Worm (Caenorhabditis elegans) whole organism, L2 larva: ENCODE measurements around the gene pak-2.

Experiments
- F13H6.1 ChIP-seq: sonication (generic microtip); optimal IDR thresholded peaks from 2 replicates; lab custom pipeline; 2016; ENCODE audit warnings: missing genetic modification characterization, missing compliant biosample characterization
- R02D3.7 ChIP-seq: fragments of 150-350 bp; optimal IDR thresholded peaks from 2 replicates; lab custom pipeline; 2014; ENCODE audit warnings: missing biosample characterization, missing genetic modification characterization
- ZK546.5 ChIP-seq: sonication (generic microtip); optimal IDR thresholded peaks from 2 replicates; lab custom pipeline; 2017; ENCODE audit warnings: missing biosample characterization, missing genetic modification characterization
- alr-1 ChIP-seq: fragments of 150-350 bp; optimal IDR thresholded peaks from 2 replicates; lab custom pipeline; 2014; ENCODE audit warnings: missing biosample characterization, missing genetic modification characterization
- aly-2 ChIP-seq: fragments of 150-350 bp; optimal IDR thresholded peaks from 2 replicates; lab custom pipeline; 2014; ENCODE audit warnings: missing biosample characterization, missing genetic modification characterization
- ama-1 ChIP-seq: fragments of 150-350 bp; optimal IDR thresholded peaks from 2 replicates; lab custom pipeline; 2018; ENCODE audit warnings: inconsistent platforms
- blmp-1 ChIP-seq: sonication (generic microtip); optimal IDR thresholded peaks from 2 replicates; lab custom pipeline; 2017; ENCODE audit warnings: missing genetic modification characterization, mild to moderate bottlenecking, missing compliant biosample characterization, antibody characterized with exemption, moderate library complexity; ENCODE audit not compliant: insufficient read depth
- ceh-16 ChIP-seq: fragments of 150-350 bp; optimal IDR thresholded peaks from 2 replicates; lab custom pipeline; 2014; ENCODE audit warnings: missing biosample characterization, missing genetic modification characterization
- ceh-82 ChIP-seq: fragments of 150-350 bp; optimal IDR thresholded peaks from 2 replicates; lab custom pipeline; 2014; ENCODE audit warnings: missing biosample characterization, missing genetic modification characterization
- elt-1 ChIP-seq: fragments of 150-350 bp; optimal IDR thresholded peaks from 2 replicates; lab custom pipeline; 2014; ENCODE audit warnings: missing biosample characterization, missing genetic modification characterization
- elt-3 ChIP-seq: sonication (generic microtip); optimal IDR thresholded peaks from 2 replicates; lab custom pipeline; 2017; ENCODE audit warnings: missing biosample characterization, missing genetic modification characterization
- fos-1 ChIP-seq: fragments of 150-350 bp; optimal IDR thresholded peaks from 2 replicates; lab custom pipeline; 2014; ENCODE audit warnings: missing biosample characterization, missing genetic modification characterization
- gmeb-1 ChIP-seq: fragments of 150-350 bp; optimal IDR thresholded peaks from 2 replicates; lab custom pipeline; 2014; ENCODE audit warnings: missing biosample characterization, missing genetic modification characterization
- lin-11 ChIP-seq: fragments of 150-350 bp; sonication (generic microtip); optimal IDR thresholded peaks from 2 replicates; lab custom pipeline; 2014; ENCODE audit warnings: missing biosample characterization, missing genetic modification characterization, inconsistent platforms, mixed read lengths
- lin-13 ChIP-seq: fragments of 150-350 bp; optimal IDR thresholded peaks from 2 replicates; lab custom pipeline; 2014; ENCODE audit warnings: missing biosample characterization, missing genetic modification reagents, missing genetic modification characterization
- lin-39 ChIP-seq: fragments of 150-350 bp; optimal IDR thresholded peaks from 2 replicates; lab custom pipeline; 2014; ENCODE audit warnings: missing biosample characterization, missing genetic modification reagents, missing genetic modification characterization
- lsy-2 ChIP-seq, 2 experiments: fragments of 150-350 bp in 1 of 2; sonication (generic microtip) in 1 of 2; optimal IDR thresholded peaks; 2 replicates each; lab custom pipeline; 2014 to 2017; ENCODE audit warnings: missing biosample characterization in 2 of 2, missing genetic modification characterization in 2 of 2
- nhr-10 ChIP-seq: sonication (generic microtip); optimal IDR thresholded peaks from 2 replicates; lab custom pipeline; 2017; ENCODE audit warnings: missing biosample characterization, missing genetic modification characterization
- nhr-12 ChIP-seq: fragments of 150-350 bp; optimal IDR thresholded peaks from 2 replicates; lab custom pipeline; 2014; ENCODE audit warnings: missing biosample characterization, missing genetic modification characterization
- nhr-21 ChIP-seq: fragments of 150-350 bp; optimal IDR thresholded peaks from 2 replicates; lab custom pipeline; 2014; ENCODE audit warnings: missing biosample characterization, missing genetic modification characterization
- nhr-237 ChIP-seq: fragments of 150-350 bp; optimal IDR thresholded peaks from 2 replicates; lab custom pipeline; 2014; ENCODE audit warnings: missing biosample characterization, missing genetic modification characterization
- nhr-25 ChIP-seq: fragments of 150-350 bp; sonication (generic microtip); optimal IDR thresholded peaks from 3 replicates; lab custom pipeline; 2014; ENCODE audit warnings: missing biosample characterization, missing genetic modification characterization
- nhr-6 ChIP-seq: fragments of 150-350 bp; optimal IDR thresholded peaks from 2 replicates; lab custom pipeline; 2014; ENCODE audit warnings: missing biosample characterization, missing genetic modification characterization
- nhr-77 ChIP-seq: fragments of 150-350 bp; optimal IDR thresholded peaks from 2 replicates; lab custom pipeline; 2014; ENCODE audit warnings: missing biosample characterization, missing genetic modification characterization
- sma-3 ChIP-seq: sonication (generic microtip); optimal IDR thresholded peaks from 2 replicates; lab custom pipeline; 2016; ENCODE audit warnings: missing genetic modification reagents, missing genetic modification characterization, missing compliant biosample characterization
- sma-9 ChIP-seq, 2 experiments: fragments of 150-350 bp in 1 of 2; sonication (generic microtip) in 1 of 2; optimal IDR thresholded peaks; 2 replicates each; lab custom pipeline; 2014 to 2016; ENCODE audit warnings: missing genetic modification characterization in 2 of 2, mild to moderate bottlenecking in 1 of 2, missing biosample characterization in 1 of 2, missing compliant biosample characterization in 1 of 2, missing genetic modification reagents in 1 of 2, moderate library complexity in 1 of 2
- snpc-4 ChIP-seq: fragments of 150-350 bp; optimal IDR thresholded peaks from 2 replicates; lab custom pipeline; 2014; ENCODE audit warnings: missing biosample characterization, missing genetic modification characterization
- unc-55 ChIP-seq: fragments of 150-350 bp; sonication (generic microtip); optimal IDR thresholded peaks from 3 replicates; lab custom pipeline; 2014; ENCODE audit warnings: missing biosample characterization, missing genetic modification reagents, missing genetic modification characterization
- ztf-11 ChIP-seq: sonication (generic microtip); optimal IDR thresholded peaks from 2 replicates; lab custom pipeline; 2017; ENCODE audit warnings: missing biosample characterization, missing genetic modification characterization
- ztf-4 ChIP-seq: fragments of 150-350 bp; optimal IDR thresholded peaks from 2 replicates; lab custom pipeline; 2014; ENCODE audit warnings: missing biosample characterization, missing genetic modification characterization

pak-2 gene

ce11 chrV:11013179-11013578 lies 26.1 kb downstream of the pak-2 start:
- TF ChIP-seq snpc-4 (tag; lab: Kevin White, UChicago) = no peak

ce11 chrV:11012419-11012818 lies 26.8 kb downstream of the pak-2 start, which contains the start of gene C13G3.1:
TSS of gene C13G3.1 (minus strand) at chrV:11012465.
- TF ChIP-seq elt-3 (no peak), lsy-2 (tag; optimal IDR thresholded peaks at IDR 0.05; lab: Kevin White, UChicago) (no peak), nhr-21 (tag; lab: Kevin White, UChicago) (no peak), sma-9 (GFP tag; optimal IDR thresholded peaks at IDR 0.05; lab: Kevin White, UChicago) (no peak), sma-9 (tag; optimal IDR thresholded peaks at IDR 0.05; lab: Kevin White, UChicago) (no peak), nhr-6 (tag; lab: Kevin White, UChicago) (no peak), nhr-12 (no peak), ztf-4 (tag; lab: Kevin White, UChicago) (no peak), lin-11 (tag; lab: Kevin White, UChicago) (no peak), ztf-11 (tag; lab: Kevin White, UChicago) (no peak), alr-1 (no peak)

ce11 chrV:11011807-11012206 lies 27.4 kb downstream of the pak-2 start:
- TF ChIP-seq nhr-21 (tag; lab: Kevin White, UChicago) (no peak), ceh-16 (tag; lab: Kevin White, UChicago) (no peak), nhr-237 (tag; lab: Kevin White, UChicago) (no peak), F13H6.1 (no peak), elt-1 (tag; lab: Kevin White, UChicago) (no peak), blmp-1 (no peak), snpc-4 (tag; lab: Kevin White, UChicago) (no peak), lsy-2 (tag; optimal IDR thresholded peaks at IDR 0.05; lab: Kevin White, UChicago) (no peak), ztf-4 (tag; lab: Kevin White, UChicago) (no peak), aly-2 (tag; lab: Kevin White, UChicago) (no peak), unc-55 (GFP tag; lab: Kevin White, UChicago) (no peak), nhr-25 (no peak), lin-13 (GFP tag; lab: Kevin White, UChicago) (no peak)

ce11 chrV:11010768-11011167 lies 28.5 kb downstream of the pak-2 start:
- TF ChIP-seq nhr-21 (tag; lab: Kevin White, UChicago) (peak; percentile 32), lsy-2 (tag; optimal IDR thresholded peaks at IDR 0.05; lab: Kevin White, UChicago) (no peak)

- TF ChIP-seq ceh-82 = no peak
- TF ChIP-seq gmeb-1 (tag; lab: Kevin White, UChicago) = no peak
- TF ChIP-seq sma-9 (GFP tag; optimal IDR thresholded peaks at IDR 0.05; lab: Kevin White, UChicago) = peak; percentile 32
- no peak for TF ChIP-seq sma-9 (tag; optimal IDR thresholded peaks at IDR 0.05; lab: Kevin White, UChicago)
- TF ChIP-seq fos-1 (tag; lab: Kevin White, UChicago) = peak; percentile 65
- no peak for TF ChIP-seq lin-11 (tag; lab: Kevin White, UChicago)
- TF ChIP-seq lin-13 (GFP tag; lab: Kevin White, UChicago) = no peak
Measured at ce11 chrV:11009124-11009524, 30.1 kb downstream of the pak-2 start.

ce11 chrV:11007651-11008050 lies 31.6 kb downstream of the pak-2 start:
- no peak for TF ChIP-seq ceh-82
- no peak for TF ChIP-seq elt-3
- TF ChIP-seq fos-1 (tag; lab: Kevin White, UChicago) = peak; percentile 25
- no peak for TF ChIP-seq ZK546.5
- TF ChIP-seq nhr-25 = no peak
- TF ChIP-seq blmp-1 = peak; percentile 11

- TF ChIP-seq nhr-10 (tag; lab: Kevin White, UChicago) (no peak), nhr-237 (tag; lab: Kevin White, UChicago) (no peak)
Measured at ce11 chrV:11004094-11004493, 35.1 kb downstream of the pak-2 start.

ce11 chrV:11002434-11002833 lies 36.8 kb downstream of the pak-2 start, which contains the start of gene F53B7.4:
TSS of gene F53B7.4 (minus strand) at chrV:11002534.
- no peak for TF ChIP-seq ama-1 (lab: Kevin White, UChicago)
- TF ChIP-seq lsy-2 (tag; optimal IDR thresholded peaks at IDR 0.05; lab: Kevin White, UChicago) = no peak
- TF ChIP-seq ceh-16 (tag; lab: Kevin White, UChicago) = no peak
- no peak for TF ChIP-seq sma-3 (GFP tag; lab: Kevin White, UChicago)
- TF ChIP-seq R02D3.7 (tag; lab: Kevin White, UChicago) = no peak
- TF ChIP-seq fos-1 (tag; lab: Kevin White, UChicago) = no peak
- no peak for TF ChIP-seq nhr-77 (tag; lab: Kevin White, UChicago)
- TF ChIP-seq lin-39 (tag; lab: Kevin White, UChicago) = no peak
- TF ChIP-seq nhr-25 = no peak
- TF ChIP-seq F13H6.1 = no peak
